Fruit fly (Drosophila melanogaster) whole organism, embryonic: ENCODE data around the gene CG31752.

Experiments used
- Bgb ChIP-seq: fragments of 200-800 bp; sonication (Bioruptor generic); IDR thresholded peaks from 2 replicates; pipeline ENCODE4 v1.3.6; 2022; ENCODE audit warnings: missing biosample characterization, missing genetic modification characterization; ENCODE audit not compliant: partially characterized antibody
- Bteb2 ChIP-seq: fragments of 200-800 bp; sonication (Bioruptor generic); optimal IDR thresholded peaks from 2 replicates; lab custom pipeline; 2016; ENCODE audit warnings: missing biosample characterization, missing genetic modification characterization
- CG10147 ChIP-seq: fragments of 200-800 bp; sonication (Bioruptor generic); optimal IDR thresholded peaks from 2 replicates; lab custom pipeline; 2019; ENCODE audit warnings: missing biosample characterization, mild to moderate bottlenecking, missing genetic modification characterization, moderate library complexity
- CG10209 ChIP-seq: fragments of 200-800 bp; sonication (Bioruptor generic); optimal IDR thresholded peaks from 3 replicates; lab custom pipeline; 2017; ENCODE audit warnings: missing biosample characterization, mild to moderate bottlenecking, missing genetic modification characterization, missing genetic modification reagents
- CG10543 ChIP-seq: fragments of 200-800 bp; sonication (Bioruptor generic); optimal IDR thresholded peaks from 3 replicates; lab custom pipeline; 2017; ENCODE audit warnings: missing biosample characterization, mild to moderate bottlenecking, missing genetic modification characterization, moderate library complexity
- CG10959 ChIP-seq: fragments of 200-800 bp; sonication (Bioruptor generic); IDR thresholded peaks from 2 replicates; pipeline ENCODE4 v1.3.6; 2022; ENCODE audit warnings: missing biosample characterization, missing genetic modification characterization
- CG11093 ChIP-seq: fragments of 200-800 bp; sonication (Bioruptor generic); IDR thresholded peaks from 3 replicates; pipeline ENCODE4 v1.3.6; 2022; ENCODE audit warnings: missing biosample characterization, missing genetic modification characterization
- CG11398 ChIP-seq: fragments of 200-800 bp; sonication (Bioruptor generic); optimal IDR thresholded peaks from 2 replicates; lab custom pipeline; 2016; ENCODE audit warnings: missing biosample characterization, missing genetic modification characterization
- CG11560 ChIP-seq: fragments of 200-800 bp; sonication (Bioruptor generic); IDR thresholded peaks from 3 replicates; pipeline ENCODE4 v1.3.6; 2022; ENCODE audit warnings: missing biosample characterization, missing genetic modification characterization
- CG14014 ChIP-seq: fragments of 200-800 bp; sonication (Bioruptor generic); IDR thresholded peaks from 2 replicates; pipeline ENCODE4 v1.3.6; 2022; ENCODE audit warnings: missing biosample characterization, missing genetic modification characterization
- CG15601 ChIP-seq: fragments of 200-800 bp; sonication (Bioruptor generic); optimal IDR thresholded peaks from 3 replicates; lab custom pipeline; 2019; ENCODE audit warnings: missing biosample characterization, mild to moderate bottlenecking, missing genetic modification characterization, moderate library complexity
- CG17359 ChIP-seq: fragments of 200-800 bp; sonication (Bioruptor generic); optimal IDR thresholded peaks from 3 replicates; lab custom pipeline; 2018; ENCODE audit warnings: missing biosample characterization, mild to moderate bottlenecking, missing genetic modification characterization, moderate library complexity
- CG6254 ChIP-seq: fragments of 200-800 bp; sonication (Bioruptor generic); optimal IDR thresholded peaks from 3 replicates; lab custom pipeline; 2017; ENCODE audit warnings: mild to moderate bottlenecking, missing biosample characterization, missing genetic modification reagents, missing genetic modification characterization
- CG6854 ChIP-seq: fragments of 200-800 bp; sonication (Bioruptor generic); optimal IDR thresholded peaks from 3 replicates; lab custom pipeline; 2017; ENCODE audit warnings: missing biosample characterization, mild to moderate bottlenecking, missing genetic modification characterization
- CG8359 ChIP-seq: fragments of 200-800 bp; sonication (Bioruptor generic); optimal IDR thresholded peaks from 2 replicates; lab custom pipeline; 2017; ENCODE audit warnings: missing biosample characterization, mild to moderate bottlenecking, missing genetic modification characterization, borderline replicate concordance
- CG8944 ChIP-seq: fragments of 200-800 bp; sonication (Bioruptor generic); optimal IDR thresholded peaks from 3 replicates; lab custom pipeline; 2016; ENCODE audit warnings: missing biosample characterization, missing genetic modification characterization
- Chrac-16 ChIP-seq: fragments of 200-800 bp; sonication (Bioruptor generic); optimal IDR thresholded peaks from 3 replicates; lab custom pipeline; 2016; ENCODE audit warnings: missing biosample characterization, missing genetic modification characterization
- Deaf1 ChIP-seq: fragments of 200-800 bp; optimal IDR thresholded peaks from 3 replicates; lab custom pipeline; 2019; ENCODE audit warnings: missing biosample characterization, mild to moderate bottlenecking, missing genetic modification characterization, moderate library complexity
- Dp ChIP-seq: fragments of 200-800 bp; sonication (Bioruptor generic); optimal IDR thresholded peaks from 2 replicates; lab custom pipeline; 2018; ENCODE audit warnings: missing biosample characterization, mild to moderate bottlenecking, missing genetic modification characterization, moderate library complexity
- E2f2 ChIP-seq: fragments of 200-800 bp; sonication (Bioruptor generic); IDR thresholded peaks from 2 replicates; pipeline ENCODE4 v1.3.6; 2022; ENCODE audit warnings: missing biosample characterization, missing genetic modification characterization
- Fer2 ChIP-seq: fragments of 200-800 bp; sonication (Bioruptor generic); optimal IDR thresholded peaks from 2 replicates; lab custom pipeline; 2018; ENCODE audit warnings: missing biosample characterization, mild to moderate bottlenecking, missing genetic modification characterization, moderate library complexity
- H15 ChIP-seq: fragments of 200-800 bp; sonication (Bioruptor generic); IDR thresholded peaks from 3 replicates; pipeline ENCODE4 v1.3.6; 2022; ENCODE audit warnings: missing biosample characterization, missing genetic modification characterization
- Lpt ChIP-seq: fragments of >200 bp; optimal IDR thresholded peaks from 2 replicates; lab custom pipeline; 2018; ENCODE audit warnings: missing biosample characterization, missing genetic modification characterization
- Neu2 ChIP-seq: fragments of 200-800 bp; sonication (Bioruptor generic); optimal IDR thresholded peaks from 3 replicates; lab custom pipeline; 2016; ENCODE audit warnings: missing biosample characterization, missing genetic modification characterization, borderline replicate concordance
- Nf-YA ChIP-seq: fragments of 200-800 bp; sonication (Bioruptor generic); IDR thresholded peaks from 2 replicates; pipeline ENCODE4 v1.3.6; 2022; ENCODE audit warnings: missing biosample characterization, missing genetic modification characterization
- Nf-YB ChIP-seq: fragments of 200-800 bp; sonication (Bioruptor generic); optimal IDR thresholded peaks from 3 replicates; lab custom pipeline; 2019; ENCODE audit warnings: missing biosample characterization, mild to moderate bottlenecking, missing genetic modification characterization, moderate library complexity
- Nf-YC ChIP-seq: fragments of 200-800 bp; optimal IDR thresholded peaks from 3 replicates; lab custom pipeline; 2019; ENCODE audit warnings: missing biosample characterization, mild to moderate bottlenecking, missing genetic modification characterization, moderate library complexity
- Oli ChIP-seq: fragments of 200-800 bp; sonication (Bioruptor generic); optimal IDR thresholded peaks from 2 replicates; lab custom pipeline; 2018; ENCODE audit warnings: missing biosample characterization, mild to moderate bottlenecking, missing genetic modification characterization, moderate library complexity
- TFAM ChIP-seq: fragments of 200-800 bp; sonication (Bioruptor generic); optimal IDR thresholded peaks from 2 replicates; lab custom pipeline; 2017; ENCODE audit warnings: missing biosample characterization, missing genetic modification characterization, inconsistent platforms
- chinmo ChIP-seq: fragments of 200-800 bp; sonication (Bioruptor generic); IDR thresholded peaks from 4 replicates; pipeline ENCODE4 v1.3.6; 2022; ENCODE audit warnings: missing biosample characterization, missing genetic modification characterization; ENCODE audit not compliant: partially characterized antibody
- crc ChIP-seq: fragments of 200-800 bp; sonication (Bioruptor generic); optimal IDR thresholded peaks from 2 replicates; lab custom pipeline; 2016; ENCODE audit warnings: missing biosample characterization, missing genetic modification characterization
- dan ChIP-seq: fragments of 200-800 bp; sonication (Bioruptor generic); IDR thresholded peaks from 2 replicates; pipeline ENCODE4 v1.3.6; 2022; ENCODE audit warnings: missing biosample characterization, missing genetic modification characterization
- danr ChIP-seq: fragments of 200-800 bp; sonication (Bioruptor generic); IDR thresholded peaks from 2 replicates; pipeline ENCODE4 v1.3.6; 2022; ENCODE audit warnings: missing biosample characterization, missing genetic modification characterization
- disco-r ChIP-seq: fragments of 200-800 bp; sonication (Bioruptor generic); optimal IDR thresholded peaks from 2 replicates; lab custom pipeline; 2016; ENCODE audit warnings: missing biosample characterization, missing genetic modification characterization
- dmrt99B ChIP-seq: fragments of 200-800 bp; sonication (Bioruptor generic); optimal IDR thresholded peaks from 2 replicates; lab custom pipeline; 2018; ENCODE audit warnings: missing biosample characterization, mild to moderate bottlenecking, missing genetic modification characterization, moderate library complexity
- grn ChIP-seq: fragments of 200-800 bp; sonication (Bioruptor generic); optimal IDR thresholded peaks from 3 replicates; lab custom pipeline; 2017; ENCODE audit warnings: missing biosample characterization, missing genetic modification characterization
- lmd ChIP-seq: fragments of 200-800 bp; sonication (Bioruptor generic); IDR thresholded peaks from 2 replicates; pipeline ENCODE4 v1.3.6; 2022; ENCODE audit warnings: missing biosample characterization, missing genetic modification characterization
- lola ChIP-seq, 3 experiments: fragments of >200 bp in 2 of 3; fragments of 200-800 bp in 1 of 3; sonication (Bioruptor generic) in 1 of 3; optimal IDR thresholded peaks; 2 replicates each; lab custom pipeline; 2017 to 2019; ENCODE audit warnings: missing biosample characterization in 3 of 3, missing genetic modification characterization in 3 of 3, mild to moderate bottlenecking in 1 of 3, moderate library complexity in 1 of 3
- peb ChIP-seq: fragments of 200-800 bp; sonication (Bioruptor generic); IDR thresholded peaks from 2 replicates; pipeline ENCODE4 v1.3.6; 2022; ENCODE audit warnings: missing biosample characterization, missing genetic modification characterization
- scrt ChIP-seq: fragments of 200-800 bp; sonication (Bioruptor generic); optimal IDR thresholded peaks from 2 replicates; lab custom pipeline; 2018; ENCODE audit warnings: missing biosample characterization, mild to moderate bottlenecking, missing genetic modification characterization, moderate library complexity
- sens ChIP-seq: fragments of 200-800 bp; sonication (Bioruptor generic); peaks from one replicate; lab custom pipeline; 2016; ENCODE audit warnings: missing biosample characterization, missing genetic modification characterization
- sqz ChIP-seq: fragments of 200-800 bp; sonication (Bioruptor generic); optimal IDR thresholded peaks from 3 replicates; lab custom pipeline; 2018; ENCODE audit warnings: missing biosample characterization, mild to moderate bottlenecking, missing genetic modification characterization
- ssp ChIP-seq: fragments of 200-800 bp; sonication (Bioruptor generic); IDR thresholded peaks from 2 replicates; pipeline ENCODE4 v1.3.6; 2022; ENCODE audit warnings: missing biosample characterization, missing genetic modification characterization
- sug ChIP-seq: fragments of 200-800 bp; optimal IDR thresholded peaks from 2 replicates; lab custom pipeline; 2019; ENCODE audit warnings: missing biosample characterization, mild to moderate bottlenecking, missing genetic modification characterization, moderate library complexity
- tna ChIP-seq: fragments of 200-800 bp; sonication (Bioruptor generic); IDR thresholded peaks from 2 replicates; pipeline ENCODE4 v1.3.6; 2022; ENCODE audit warnings: missing biosample characterization, missing genetic modification characterization; ENCODE audit not compliant: partially characterized antibody
- unpg ChIP-seq: fragments of 200-800 bp; sonication (Bioruptor generic); optimal IDR thresholded peaks from 3 replicates; lab custom pipeline; 2018; ENCODE audit warnings: missing biosample characterization, mild to moderate bottlenecking, missing genetic modification characterization, moderate library complexity
- zen2 ChIP-seq: fragments of 200-800 bp; sonication (Bioruptor generic); IDR thresholded peaks from 3 replicates; pipeline ENCODE4 v1.3.6; 2022; ENCODE audit warnings: missing biosample characterization, missing genetic modification characterization; ENCODE audit not compliant: partially characterized antibody

The CG31752 gene

DNA sequence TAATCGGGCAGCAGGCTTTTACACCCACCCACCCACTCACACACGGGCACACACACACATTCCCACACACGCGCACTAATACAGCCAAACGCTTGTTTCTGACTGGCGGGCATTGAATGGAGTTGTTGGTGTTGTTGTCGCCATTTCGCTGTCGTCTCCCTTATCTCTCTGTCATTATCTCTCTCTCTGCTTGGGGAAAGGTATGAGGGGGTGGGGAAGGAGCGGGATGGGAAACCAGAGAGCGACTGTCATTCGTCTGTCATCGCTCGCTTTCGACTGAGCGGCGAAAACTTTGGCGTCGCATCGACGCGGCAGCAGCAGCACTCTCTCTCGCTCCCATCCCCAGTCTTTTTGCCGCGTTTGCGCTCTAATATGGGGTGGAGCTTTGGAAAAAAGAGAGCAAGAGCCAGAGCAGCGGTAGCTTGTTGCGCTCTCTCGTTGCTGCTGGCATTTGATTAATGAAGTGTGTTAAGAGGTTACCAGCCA, 45.1 kb downstream of the CG31752 start (continued):
- TF ChIP-seq sens (GFP tag; lab: Kevin White, UChicago) (no peak), Dp (no peak), zen2 (GFP tag; lab: Robert Waterston, UW) (0 out of 3 replicates have a peak, but pooled peaks have one; percentile 14), danr (GFP tag; lab: Robert Waterston, UW) (no peak), CG10959 (GFP tag; lab: Robert Waterston, UW) (no peak), CG8944 (GFP tag; lab: Kevin White, UChicago) (no peak), CG17359 (no peak), disco-r (GFP tag; lab: Kevin White, UChicago) (no peak), grn (peak; percentile 91), CG10209 (no peak)

DNA sequence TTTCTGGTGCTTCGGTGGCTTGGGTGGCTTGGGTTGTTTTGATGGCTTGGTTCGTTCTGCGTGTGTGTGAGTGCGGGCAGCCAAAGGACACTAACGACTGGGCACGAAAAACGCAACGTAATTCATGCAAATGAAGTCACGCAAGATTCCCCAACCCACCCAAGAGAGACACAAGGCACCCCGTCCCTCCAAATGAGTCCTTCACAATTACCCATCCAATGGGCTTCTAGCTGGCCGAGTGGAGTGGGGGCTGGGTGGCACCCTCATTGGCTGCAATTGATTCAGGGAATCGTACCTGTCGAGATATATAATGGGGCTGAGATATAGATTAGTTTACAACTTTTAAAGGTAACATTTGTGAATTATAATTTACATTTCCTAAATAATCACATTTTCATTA, 47.9 kb downstream of the CG31752 start:
- TF ChIP-seq Nf-YB: peak; percentile 85
- peak; percentile 58 for TF ChIP-seq Nf-YC (tag; lab: Kevin White, UChicago)
- TF ChIP-seq sqz (GFP tag; lab: Kevin White, UChicago): no peak

DNA sequence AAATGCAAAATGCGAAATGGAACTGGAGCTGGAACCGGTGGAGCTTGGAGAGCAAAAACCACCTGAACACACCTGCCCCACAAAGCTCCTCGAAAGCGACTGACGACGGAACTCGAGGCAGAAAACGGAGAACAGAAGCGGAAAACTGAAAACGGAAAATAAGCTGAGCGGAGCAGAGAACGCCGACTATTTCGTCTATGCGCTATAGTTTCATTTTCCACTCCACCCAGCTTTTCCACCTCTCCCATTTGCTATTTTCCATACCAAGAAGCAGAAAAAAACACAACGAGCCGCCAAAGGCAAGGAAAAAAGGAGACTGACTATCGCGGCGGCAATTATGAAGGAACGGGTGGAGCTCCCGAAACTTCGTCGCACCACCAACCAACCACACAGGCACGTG, 48.3 kb downstream of the CG31752 start, which contains the start of gene ham:
TSS of gene ham (minus strand) at position 101 of the 400 bp plus-strand sequence.
- no peak for TF ChIP-seq Bteb2 (GFP tag; lab: Kevin White, UChicago)
- TF ChIP-seq H15: no peak
- no peak for TF ChIP-seq Neu2 (GFP tag; lab: Kevin White, UChicago)
- no peak for TF ChIP-seq CG11093 (GFP tag; lab: Robert Waterston, UW)
- TF ChIP-seq E2f2 (GFP tag; lab: Robert Waterston, UW): no peak
- no peak for TF ChIP-seq CG17359
- TF ChIP-seq Oli (tag; lab: Kevin White, UChicago): no peak
- no peak for TF ChIP-seq lmd (GFP tag; lab: Robert Waterston, UW)
- no peak for TF ChIP-seq CG11560 (tag; lab: Robert Waterston, UW)
- no peak for TF ChIP-seq crc
- TF ChIP-seq Bgb: no peak
- no peak for TF ChIP-seq chinmo (GFP tag; lab: Robert Waterston, UW)
- TF ChIP-seq Lpt (GFP tag; lab: Kevin White, UChicago): no peak
- TF ChIP-seq scrt (GFP tag; lab: Kevin White, UChicago): no peak
- TF ChIP-seq lola (GFP tag; optimal IDR thresholded peaks at IDR 0.05; lab: Kevin White, UChicago): no peak
- no peak for TF ChIP-seq tna
- no peak for TF ChIP-seq Nf-YA
- no peak for TF ChIP-seq dan (GFP tag; lab: Robert Waterston, UW)
- no peak for TF ChIP-seq CG10543
- no peak for TF ChIP-seq ssp

DNA sequence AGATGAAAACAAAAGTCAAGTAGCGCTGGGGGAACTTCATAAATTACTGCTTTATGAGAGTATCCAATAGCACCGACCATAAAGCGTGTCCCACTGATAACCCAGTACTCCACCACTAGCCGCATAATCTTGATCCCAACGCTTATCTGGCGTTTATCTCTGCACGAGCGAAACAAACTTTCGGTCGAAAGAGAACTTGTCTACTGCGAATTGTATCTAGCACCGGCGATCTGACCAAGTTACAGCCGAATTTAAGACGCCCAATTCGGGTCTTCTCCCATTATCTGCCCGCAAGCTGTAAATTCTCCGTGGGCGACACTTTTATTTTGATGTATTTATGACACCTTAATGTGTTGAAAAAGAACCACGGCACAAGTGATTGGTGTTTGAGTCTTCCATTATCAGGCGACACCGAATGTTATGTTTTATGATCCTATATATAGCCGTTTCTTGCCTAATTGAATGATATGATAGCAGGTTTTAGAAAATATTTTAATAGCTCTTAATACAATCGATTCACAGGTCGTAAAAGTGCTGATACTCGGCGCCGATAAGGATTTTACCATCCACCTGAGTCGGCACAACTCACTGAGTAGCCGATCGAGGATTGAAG, 51.2 kb downstream of the CG31752 start:
- TF ChIP-seq Chrac-16 (no peak), CG8359 (GFP tag; lab: Kevin White, UChicago) (no peak), TFAM (GFP tag; lab: Kevin White, UChicago) (no peak), peb (GFP tag; lab: Robert Waterston, UW) (no peak), unpg (GFP tag; lab: Kevin White, UChicago) (no peak), CG10147 (GFP tag; lab: Kevin White, UChicago) (no peak), Deaf1 (tag; lab: Kevin White, UChicago) (peak; percentile 13), CG6254 (GFP tag; lab: Kevin White, UChicago) (peak; percentile 44), CG15601 (tag; lab: Kevin White, UChicago) (no peak), CG6854 (GFP tag; lab: Kevin White, UChicago) (peak; percentile 2), CG14014 (GFP tag; lab: Robert Waterston, UW) (0 out of 2 replicates have a peak, but pooled peaks have one; percentile 9), Fer2 (tag; lab: Kevin White, UChicago) (no peak), dmrt99B (tag; lab: Kevin White, UChicago) (no peak), sug (tag; lab: Kevin White, UChicago) (peak; percentile 87), CG11398 (no peak)
